Fruit fly (Drosophila melanogaster) whole organism, embryonic: ENCODE data around the gene CG14642.
A peak's percentile ranks its signal among the peaks of the same experiment; 100 is the strongest.

Experiments
- Atf6 ChIP-seq: fragments of 200-800 bp; sonication (Bioruptor generic); IDR thresholded peaks from 2 replicates; pipeline ENCODE4 v1.3.6; 2022; ENCODE audit warnings: missing biosample characterization, missing genetic modification characterization
- BtbVII ChIP-seq: fragments of 200-800 bp; sonication (Bioruptor generic); optimal IDR thresholded peaks from 3 replicates; lab custom pipeline; 2017; ENCODE audit warnings: missing biosample characterization, mild to moderate bottlenecking, missing genetic modification characterization
- CG10267 ChIP-seq: fragments of 200-800 bp; sonication (Bioruptor generic); optimal IDR thresholded peaks from 2 replicates; lab custom pipeline; 2018; ENCODE audit warnings: missing biosample characterization, mild to moderate bottlenecking, missing genetic modification characterization, moderate library complexity
- CG10274 ChIP-seq: fragments of 200-800 bp; sonication (Bioruptor generic); optimal IDR thresholded peaks from 3 replicates; lab custom pipeline; 2017; ENCODE audit warnings: missing biosample characterization, mild to moderate bottlenecking, missing genetic modification characterization
- CG10431 ChIP-seq: fragments of 200-800 bp; sonication (Bioruptor generic); optimal IDR thresholded peaks from 3 replicates; lab custom pipeline; 2018; ENCODE audit warnings: missing biosample characterization, mild to moderate bottlenecking, missing genetic modification characterization
- CG10979 ChIP-seq: fragments of 200-800 bp; sonication (Bioruptor generic); optimal IDR thresholded peaks from 2 replicates; lab custom pipeline; 2018; ENCODE audit warnings: missing biosample characterization, mild to moderate bottlenecking, missing genetic modification characterization, moderate library complexity
- CG11456 ChIP-seq: fragments of 200-800 bp; sonication (Bioruptor generic); IDR thresholded peaks from 3 replicates; pipeline ENCODE4 v1.3.6; 2022; ENCODE audit warnings: missing biosample characterization, missing genetic modification characterization
- CG11504 ChIP-seq: fragments of 200-800 bp; sonication (Bioruptor generic); optimal IDR thresholded peaks from 3 replicates; lab custom pipeline; 2019; ENCODE audit warnings: missing biosample characterization, mild to moderate bottlenecking, missing genetic modification characterization, moderate library complexity
- CG2116 ChIP-seq: fragments of 200-800 bp; sonication (Bioruptor generic); optimal IDR thresholded peaks from 3 replicates; lab custom pipeline; 2018; ENCODE audit warnings: missing biosample characterization, mild to moderate bottlenecking, missing genetic modification characterization
- CG31224 ChIP-seq: fragments of 200-800 bp; sonication (Bioruptor generic); IDR thresholded peaks from 2 replicates; pipeline ENCODE4 v1.3.6; 2022; ENCODE audit warnings: missing biosample characterization, missing genetic modification characterization
- CG32532 ChIP-seq: fragments of 200-800 bp; sonication (Bioruptor generic); IDR thresholded peaks from 2 replicates; pipeline ENCODE4 v1.3.6; 2022; ENCODE audit warnings: missing biosample characterization, missing genetic modification characterization
- CG33213 ChIP-seq: fragments of 200-800 bp; sonication (Bioruptor generic); optimal IDR thresholded peaks from 3 replicates; lab custom pipeline; 2016; ENCODE audit warnings: missing biosample characterization, missing genetic modification characterization
- CG34376 ChIP-seq: fragments of 200-800 bp; sonication (Bioruptor generic); optimal IDR thresholded peaks from 2 replicates; lab custom pipeline; 2018; ENCODE audit warnings: missing biosample characterization, mild to moderate bottlenecking, missing genetic modification characterization
- CG4328 ChIP-seq: fragments of 200-800 bp; sonication (Bioruptor generic); optimal IDR thresholded peaks from 3 replicates; lab custom pipeline; 2017; ENCODE audit warnings: missing biosample characterization, missing genetic modification reagents, missing genetic modification characterization
- CG4820 ChIP-seq: fragments of 200-800 bp; sonication (Bioruptor generic); optimal IDR thresholded peaks from 3 replicates; lab custom pipeline; 2016; ENCODE audit warnings: missing biosample characterization, missing genetic modification characterization
- CG6791 ChIP-seq: fragments of 200-800 bp; sonication (Bioruptor generic); IDR thresholded peaks from 3 replicates; pipeline ENCODE4 v1.3.6; 2022; ENCODE audit warnings: missing biosample characterization, missing genetic modification characterization; ENCODE audit not compliant: partially characterized antibody
- CG7963 ChIP-seq: fragments of 200-800 bp; sonication (Bioruptor generic); IDR thresholded peaks from 3 replicates; pipeline ENCODE4 v1.3.6; 2022; ENCODE audit warnings: missing biosample characterization, missing genetic modification characterization; ENCODE audit not compliant: partially characterized antibody
- CG9437 ChIP-seq: fragments of 200-800 bp; sonication (Bioruptor generic); optimal IDR thresholded peaks from 2 replicates; lab custom pipeline; 2018; ENCODE audit warnings: missing biosample characterization, mild to moderate bottlenecking, missing genetic modification characterization
- CG9609 ChIP-seq: fragments of 200-800 bp; sonication (Bioruptor generic); optimal IDR thresholded peaks from 3 replicates; lab custom pipeline; 2016; ENCODE audit warnings: missing biosample characterization, missing genetic modification characterization
- Drgx ChIP-seq: fragments of 200-800 bp; sonication (Bioruptor generic); IDR thresholded peaks from 2 replicates; pipeline ENCODE4 v1.3.6; 2022; ENCODE audit warnings: missing biosample characterization, missing genetic modification characterization
- Ets65A ChIP-seq: fragments of 200-800 bp; sonication (Bioruptor generic); peaks from one replicate; lab custom pipeline; 2016; ENCODE audit warnings: missing biosample characterization, missing genetic modification characterization
- H15 ChIP-seq: fragments of 200-800 bp; sonication (Bioruptor generic); IDR thresholded peaks from 3 replicates; pipeline ENCODE4 v1.3.6; 2022; ENCODE audit warnings: missing biosample characterization, missing genetic modification characterization
- Hr39 ChIP-seq: fragments of >200 bp; optimal IDR thresholded peaks from 2 replicates; lab custom pipeline; 2017
- Hr78 ChIP-seq, 2 experiments: fragments of 200-800 bp in 1 of 2; fragments of >200 bp in 1 of 2; sonication (Bioruptor generic) in 1 of 2; optimal IDR thresholded peaks; 2 replicates each; lab custom pipeline; 2017 to 2019; ENCODE audit warnings: missing biosample characterization in 2 of 2, missing genetic modification characterization in 2 of 2, mild to moderate bottlenecking in 1 of 2, moderate library complexity in 1 of 2
- Jarid2 ChIP-seq: fragments of 200-800 bp; sonication (Bioruptor generic); optimal IDR thresholded peaks from 3 replicates; lab custom pipeline; 2017; ENCODE audit warnings: mild to moderate bottlenecking, missing biosample characterization, missing genetic modification reagents, missing genetic modification characterization
- Med ChIP-seq: fragments of 200-800 bp; sonication (Bioruptor generic); peaks from one replicate; lab custom pipeline; 2016; ENCODE audit warnings: missing biosample characterization, missing genetic modification characterization, mild to moderate bottlenecking, inconsistent platforms, moderate library complexity
- Mrtf ChIP-seq: fragments of 200-800 bp; sonication (Bioruptor generic); IDR thresholded peaks from 3 replicates; pipeline ENCODE4 v1.3.6; 2022; ENCODE audit warnings: missing biosample characterization, missing genetic modification characterization
- Sox102F ChIP-seq: fragments of 200-800 bp; sonication (Bioruptor generic); optimal IDR thresholded peaks from 2 replicates; lab custom pipeline; 2018; ENCODE audit warnings: missing biosample characterization, mild to moderate bottlenecking, missing genetic modification characterization, moderate library complexity
- br ChIP-seq: fragments of >200 bp; optimal IDR thresholded peaks from 2 replicates; lab custom pipeline; 2017
- cas ChIP-seq: fragments of 200-800 bp; sonication (Bioruptor generic); IDR thresholded peaks from 2 replicates; pipeline ENCODE4 v1.3.6; 2022; ENCODE audit warnings: missing biosample characterization, missing genetic modification characterization
- croc ChIP-seq: fragments of 200-800 bp; sonication (Bioruptor generic); conservative IDR thresholded peaks from 3 replicates; pipeline ENCODE4 v1.3.6; 2022; ENCODE audit warnings: missing biosample characterization, missing genetic modification characterization
- crol ChIP-seq: fragments of 200-800 bp; sonication (Bioruptor generic); IDR thresholded peaks from 2 replicates; pipeline ENCODE4 v1.3.6; 2022; ENCODE audit warnings: missing biosample characterization, missing genetic modification characterization
- gcm ChIP-seq: fragments of 200-800 bp; sonication (Bioruptor generic); optimal IDR thresholded peaks from 2 replicates; lab custom pipeline; 2019; ENCODE audit warnings: missing biosample characterization, mild to moderate bottlenecking, missing genetic modification characterization, moderate library complexity
- onecut ChIP-seq: fragments of 200-800 bp; sonication (Bioruptor generic); IDR thresholded peaks from 2 replicates; pipeline ENCODE4 v1.3.6; 2022; ENCODE audit warnings: missing biosample characterization, missing genetic modification characterization
- otp ChIP-seq: fragments of 200-800 bp; sonication (Bioruptor generic); IDR thresholded peaks from 3 replicates; pipeline ENCODE4, ENCODE4 v1.3.6; 2022; ENCODE audit warnings: missing biosample characterization, missing genetic modification characterization
- peb ChIP-seq: fragments of 200-800 bp; sonication (Bioruptor generic); IDR thresholded peaks from 2 replicates; pipeline ENCODE4 v1.3.6; 2022; ENCODE audit warnings: missing biosample characterization, missing genetic modification characterization
- pnt ChIP-seq: fragments of 200-800 bp; sonication (Bioruptor generic); optimal IDR thresholded peaks from 3 replicates; lab custom pipeline; 2016; ENCODE audit warnings: missing biosample characterization, missing genetic modification characterization
- row ChIP-seq: fragments of 200-800 bp; sonication (Bioruptor generic); IDR thresholded peaks from 3 replicates; pipeline ENCODE4 v1.3.6; 2022; ENCODE audit warnings: missing biosample characterization, missing genetic modification characterization
- sisA ChIP-seq: fragments of 200-800 bp; sonication (Bioruptor generic); IDR thresholded peaks from 2 replicates; pipeline ENCODE4 v1.3.6; 2022; ENCODE audit warnings: missing biosample characterization, missing genetic modification characterization
- slp2 ChIP-seq: fragments of 200-800 bp; sonication (Bioruptor generic); optimal IDR thresholded peaks from 2 replicates; lab custom pipeline; 2016; ENCODE audit warnings: missing biosample characterization, missing genetic modification characterization
- trem ChIP-seq: fragments of 200-800 bp; optimal IDR thresholded peaks from 3 replicates; lab custom pipeline; 2019; ENCODE audit warnings: missing biosample characterization, mild to moderate bottlenecking, missing genetic modification characterization, moderate library complexity
- ttk ChIP-seq: fragments of 200-800 bp; sonication (Bioruptor generic); IDR thresholded peaks from 2 replicates; pipeline ENCODE4 v2.1.2; 2022; ENCODE audit warnings: missing biosample characterization, missing genetic modification characterization
- twi ChIP-seq: fragments of 200-800 bp; optimal IDR thresholded peaks from 2 replicates; lab custom pipeline; 2019; ENCODE audit warnings: missing biosample characterization, mild to moderate bottlenecking, missing genetic modification characterization, moderate library complexity

The CG14642 gene

DNA sequence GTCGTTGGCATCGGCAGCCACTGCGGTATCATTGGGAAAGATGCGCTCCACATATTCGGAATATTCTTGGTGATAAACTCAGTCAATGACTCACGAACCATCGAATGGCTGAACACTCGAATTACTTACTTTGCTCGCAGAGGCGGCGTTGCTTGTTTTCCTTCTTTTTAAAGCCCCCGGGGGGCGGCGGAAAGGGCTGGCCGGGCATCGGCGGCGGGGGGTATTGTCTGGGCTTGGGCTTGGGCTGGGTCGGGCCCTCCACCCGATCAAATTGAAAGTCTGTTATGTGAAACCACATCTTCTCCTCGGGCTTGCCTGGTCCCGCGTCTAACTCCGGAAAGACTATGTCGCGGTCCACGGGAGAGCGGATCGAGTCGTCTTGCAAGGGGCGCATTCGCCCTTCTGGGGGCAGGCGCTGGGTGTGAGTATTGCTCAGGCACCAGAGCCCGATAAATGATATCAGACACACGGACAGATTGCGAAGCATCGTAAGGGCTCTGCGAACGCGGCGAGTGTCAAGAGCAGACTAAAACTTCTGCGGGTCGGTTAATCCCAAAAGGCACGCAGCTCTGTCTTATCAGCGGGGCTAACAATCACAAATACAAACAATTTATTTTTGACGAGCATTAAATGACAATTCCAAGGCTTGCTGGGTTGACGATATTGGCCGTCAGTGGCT, at the start of gene CG14642:
CG14642 (minus strand) TSS at position 509 of the 679 bp plus-strand sequence.
- TF ChIP-seq Mrtf (no peak), peb (GFP tag; lab: Robert Waterston, UW) (no peak), crol (GFP tag; lab: Robert Waterston, UW) (peak; percentile 47), Jarid2 (GFP tag; lab: Kevin White, UChicago) (peak; percentile 5), CG33213 (GFP tag; lab: Kevin White, UChicago) (no peak), CG34376 (GFP tag; lab: Kevin White, UChicago) (peak; percentile 36), Hr39 (lab: Kevin White, UChicago) (peak; percentile 58), CG10267 (tag; lab: Kevin White, UChicago) (no peak), Med (GFP tag; lab: Kevin White, UChicago) (peak; percentile 14), CG7963 (no peak), Sox102F (GFP tag; lab: Kevin White, UChicago) (no peak), croc (GFP tag; lab: Robert Waterston, UW) (no peak), CG31224 (GFP tag; lab: Robert Waterston, UW) (0 out of 2 replicates have a peak, but pooled peaks have one; percentile 22), br (lab: Kevin White, UChicago) (no peak), CG11456 (0 out of 3 replicates have a peak, but pooled peaks have one; percentile 45), ttk (GFP tag; lab: Robert Waterston, UW) (no peak), row (GFP tag; lab: Robert Waterston, UW) (0 out of 3 replicates have a peak, but pooled peaks have one; percentile 12), sisA (GFP tag; lab: Robert Waterston, UW) (no peak), CG6791 (GFP tag; lab: Robert Waterston, UW) (0 out of 3 replicates have a peak, but pooled peaks have one; percentile 19), twi (tag; lab: Kevin White, UChicago) (no peak), CG32532 (0 out of 2 replicates have a peak, but pooled peaks have one; percentile 13), gcm (GFP tag; lab: Kevin White, UChicago) (peak; percentile 72)

DNA sequence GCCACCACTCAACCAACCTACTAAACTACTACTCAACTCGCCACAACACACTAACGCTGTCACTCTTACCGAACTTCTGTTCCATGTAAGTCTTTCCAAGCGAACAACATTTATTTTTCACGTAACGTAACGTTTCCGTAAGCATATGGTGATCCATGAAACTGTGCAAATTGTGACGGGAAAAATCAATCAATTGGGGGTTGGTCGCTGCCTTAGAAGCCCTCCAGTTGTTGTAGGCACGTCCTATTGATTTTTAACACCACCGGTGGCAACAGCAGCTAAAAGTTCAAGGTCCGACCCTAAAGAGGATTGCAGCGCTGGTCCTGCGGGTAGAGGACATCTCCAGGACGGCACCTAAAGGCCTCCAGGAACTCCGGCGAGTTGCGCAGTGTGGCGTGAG, 49.7 kb upstream of the CG14642 start:
- no peak for TF ChIP-seq H15 (GFP tag; lab: Robert Waterston, UW)
- no peak for TF ChIP-seq CG9609 (GFP tag; lab: Kevin White, UChicago)
- no peak for TF ChIP-seq CG4328
- TF ChIP-seq CG9437 (GFP tag; lab: Kevin White, UChicago): peak; percentile 58
- no peak for TF ChIP-seq CG10979 (tag; lab: Kevin White, UChicago)
- no peak for TF ChIP-seq otp (GFP tag; lab: Robert Waterston, UW)
- TF ChIP-seq onecut (GFP tag; lab: Robert Waterston, UW): peak; percentile 94
- no peak for TF ChIP-seq Hr78 (GFP tag; optimal IDR thresholded peaks at IDR 0.05; lab: Kevin White, UChicago)
- peak; percentile 71 for TF ChIP-seq Ets65A (GFP tag; lab: Kevin White, UChicago)
- TF ChIP-seq CG10431 (GFP tag; lab: Kevin White, UChicago): peak; percentile 43
- no peak for TF ChIP-seq CG2116 (GFP tag; lab: Kevin White, UChicago)
- no peak for TF ChIP-seq cas (GFP tag; lab: Robert Waterston, UW)
- no peak for TF ChIP-seq slp2 (GFP tag; lab: Kevin White, UChicago)
- TF ChIP-seq CG4820 (GFP tag; lab: Kevin White, UChicago): no peak
- TF ChIP-seq BtbVII (GFP tag; lab: Kevin White, UChicago): no peak
- no peak for TF ChIP-seq Atf6 (GFP tag; lab: Robert Waterston, UW)
- no peak for TF ChIP-seq trem
- no peak for TF ChIP-seq pnt (GFP tag; lab: Kevin White, UChicago)
- TF ChIP-seq CG11504 (tag; lab: Kevin White, UChicago): no peak
- TF ChIP-seq CG10274 (GFP tag; lab: Kevin White, UChicago): no peak
- no peak for TF ChIP-seq Drgx (GFP tag; lab: Robert Waterston, UW)
